Fruit fly (Drosophila melanogaster) whole organism, embryonic: ENCODE data around the gene CG34171.

Source experiments
- Antp ChIP-seq: fragments of 200-800 bp; sonication (Bioruptor generic); optimal IDR thresholded peaks from 3 replicates; lab custom pipeline; 2016; ENCODE audit warnings: missing biosample characterization, missing genetic modification characterization
- BEAF-32 ChIP-seq: fragments of 200-800 bp; sonication (Bioruptor generic); optimal IDR thresholded peaks from 3 replicates; lab custom pipeline; 2017; ENCODE audit warnings: missing biosample characterization, missing genetic modification characterization, mild to moderate bottlenecking, moderate library complexity, missing genetic modification reagents
- CG10147 ChIP-seq: fragments of 200-800 bp; sonication (Bioruptor generic); optimal IDR thresholded peaks from 2 replicates; lab custom pipeline; 2019; ENCODE audit warnings: missing biosample characterization, mild to moderate bottlenecking, missing genetic modification characterization, moderate library complexity
- CG10274 ChIP-seq: fragments of 200-800 bp; sonication (Bioruptor generic); optimal IDR thresholded peaks from 3 replicates; lab custom pipeline; 2017; ENCODE audit warnings: missing biosample characterization, mild to moderate bottlenecking, missing genetic modification characterization
- CG10431 ChIP-seq: fragments of 200-800 bp; sonication (Bioruptor generic); optimal IDR thresholded peaks from 3 replicates; lab custom pipeline; 2018; ENCODE audit warnings: missing biosample characterization, mild to moderate bottlenecking, missing genetic modification characterization
- CG11085 ChIP-seq: fragments of 200-800 bp; sonication (Bioruptor generic); IDR thresholded peaks from 2 replicates; pipeline ENCODE4 v1.3.6; 2022; ENCODE audit warnings: missing biosample characterization, missing genetic modification characterization
- CG12155 ChIP-seq: fragments of 200-800 bp; sonication (Bioruptor generic); optimal IDR thresholded peaks from 3 replicates; lab custom pipeline; 2016; ENCODE audit warnings: missing biosample characterization, missing genetic modification characterization
- CG1529 ChIP-seq: fragments of 200-800 bp; sonication (Bioruptor generic); optimal IDR thresholded peaks from 3 replicates; lab custom pipeline; 2018; ENCODE audit warnings: missing biosample characterization, missing genetic modification characterization
- CG1602 ChIP-seq: fragments of 200-800 bp; sonication (Bioruptor generic); optimal IDR thresholded peaks from 3 replicates; lab custom pipeline; 2016; ENCODE audit warnings: missing biosample characterization, missing genetic modification characterization
- CG1647 ChIP-seq: fragments of 200-800 bp; sonication (Bioruptor generic); optimal IDR thresholded peaks from 3 replicates; lab custom pipeline; 2016; ENCODE audit warnings: missing biosample characterization, missing genetic modification characterization
- CG16863 ChIP-seq: fragments of 200-800 bp; sonication (Bioruptor generic); optimal IDR thresholded peaks from 3 replicates; lab custom pipeline; 2016; ENCODE audit warnings: missing biosample characterization, missing genetic modification characterization
- CG17568 ChIP-seq: fragments of 200-800 bp; sonication (Bioruptor generic); optimal IDR thresholded peaks from 2 replicates; lab custom pipeline; 2018; ENCODE audit warnings: missing biosample characterization, mild to moderate bottlenecking, missing genetic modification characterization, moderate library complexity
- CG2875 ChIP-seq: fragments of 200-800 bp; sonication (Bioruptor generic); optimal IDR thresholded peaks from 2 replicates; lab custom pipeline; 2017; ENCODE audit warnings: missing biosample characterization, mild to moderate bottlenecking, missing genetic modification characterization, missing genetic modification reagents
- CG3065 ChIP-seq: fragments of 200-800 bp; sonication (Bioruptor generic); optimal IDR thresholded peaks from 2 replicates; lab custom pipeline; 2016; ENCODE audit warnings: missing biosample characterization, missing genetic modification characterization
- CG32767 ChIP-seq: fragments of 200-800 bp; sonication (Bioruptor generic); IDR thresholded peaks from 2 replicates; pipeline ENCODE4 v1.3.6; 2022; ENCODE audit warnings: missing biosample characterization, missing genetic modification characterization
- CG3407 ChIP-seq: fragments of 200-800 bp; sonication (Bioruptor generic); optimal IDR thresholded peaks from 2 replicates; lab custom pipeline; 2018; ENCODE audit warnings: missing biosample characterization, mild to moderate bottlenecking, missing genetic modification characterization
- CG6765 ChIP-seq: fragments of 200-800 bp; sonication (Bioruptor generic); optimal IDR thresholded peaks from 3 replicates; lab custom pipeline; 2017; ENCODE audit warnings: missing biosample characterization, mild to moderate bottlenecking, missing genetic modification characterization
- CG6791 ChIP-seq: fragments of 200-800 bp; sonication (Bioruptor generic); IDR thresholded peaks from 3 replicates; pipeline ENCODE4 v1.3.6; 2022; ENCODE audit warnings: missing biosample characterization, missing genetic modification characterization; ENCODE audit not compliant: partially characterized antibody
- CG9817 ChIP-seq: fragments of 200-800 bp; sonication (Bioruptor generic); optimal IDR thresholded peaks from 2 replicates; lab custom pipeline; 2018; ENCODE audit warnings: missing biosample characterization, mild to moderate bottlenecking, missing genetic modification characterization, moderate library complexity
- Dfd ChIP-seq, 2 experiments: fragments of >200 bp; optimal IDR thresholded peaks; 2 replicates each; lab custom pipeline; 2017; ENCODE audit warnings: missing biosample characterization in 2 of 2, missing genetic modification characterization in 2 of 2
- Dll ChIP-seq: fragments of 200-800 bp; sonication (Bioruptor generic); IDR thresholded peaks from 4 replicates; pipeline ENCODE4 v1.3.6; 2022; ENCODE audit warnings: missing biosample characterization, missing genetic modification characterization; ENCODE audit not compliant: partially characterized antibody
- Dp ChIP-seq: fragments of 200-800 bp; sonication (Bioruptor generic); optimal IDR thresholded peaks from 2 replicates; lab custom pipeline; 2018; ENCODE audit warnings: missing biosample characterization, mild to moderate bottlenecking, missing genetic modification characterization, moderate library complexity
- ERR ChIP-seq: fragments of 200-800 bp; sonication (Bioruptor generic); optimal IDR thresholded peaks from 2 replicates; lab custom pipeline; 2016; ENCODE audit warnings: missing biosample characterization, missing genetic modification characterization
- Ets65A ChIP-seq: fragments of 200-800 bp; sonication (Bioruptor generic); peaks from one replicate; lab custom pipeline; 2016; ENCODE audit warnings: missing biosample characterization, missing genetic modification characterization
- HmgD ChIP-seq: fragments of 200-800 bp; sonication (Bioruptor generic); optimal IDR thresholded peaks from 3 replicates; lab custom pipeline; 2016; ENCODE audit warnings: missing biosample characterization, missing genetic modification characterization
- Max ChIP-seq: fragments of 200-800 bp; sonication (Bioruptor generic); optimal IDR thresholded peaks from 2 replicates; lab custom pipeline; 2016; ENCODE audit warnings: missing biosample characterization, mild to moderate bottlenecking, missing genetic modification characterization
- Meics ChIP-seq: fragments of 200-800 bp; sonication (Bioruptor generic); optimal IDR thresholded peaks from 2 replicates; lab custom pipeline; 2017; ENCODE audit warnings: missing biosample characterization, mild to moderate bottlenecking, missing genetic modification characterization
- Mrtf ChIP-seq: fragments of 200-800 bp; sonication (Bioruptor generic); IDR thresholded peaks from 3 replicates; pipeline ENCODE4 v1.3.6; 2022; ENCODE audit warnings: missing biosample characterization, missing genetic modification characterization
- NFAT ChIP-seq: fragments of 200-800 bp; sonication (Bioruptor generic); IDR thresholded peaks from 2 replicates; pipeline ENCODE4 v1.3.6; 2022; ENCODE audit warnings: missing biosample characterization, missing genetic modification characterization
- Six4 ChIP-seq: fragments of 200-800 bp; sonication (Bioruptor generic); optimal IDR thresholded peaks from 2 replicates; lab custom pipeline; 2016; ENCODE audit warnings: missing biosample characterization, missing genetic modification characterization
- Sry-β ChIP-seq: fragments of 200-800 bp; sonication (Bioruptor generic); optimal IDR thresholded peaks from 2 replicates; lab custom pipeline; 2018; ENCODE audit warnings: missing biosample characterization, mild to moderate bottlenecking, missing genetic modification characterization, moderate library complexity
- Stat92E ChIP-seq, 3 experiments: fragments of >200 bp in 2 of 3; fragments of 200-800 bp in 1 of 3; sonication (Bioruptor generic) in 1 of 3; optimal IDR thresholded peaks; 2 replicates each; lab custom pipeline; 2017 to 2019; ENCODE audit warnings: missing biosample characterization in 3 of 3, missing genetic modification characterization in 3 of 3, mild to moderate bottlenecking in 1 of 3, moderate library complexity in 1 of 3
- TFAM ChIP-seq: fragments of 200-800 bp; sonication (Bioruptor generic); optimal IDR thresholded peaks from 2 replicates; lab custom pipeline; 2017; ENCODE audit warnings: missing biosample characterization, missing genetic modification characterization, inconsistent platforms
- aop ChIP-seq: fragments of 200-800 bp; sonication (Bioruptor generic); IDR thresholded peaks from 2 replicates; pipeline ENCODE4 v1.3.6; 2022; ENCODE audit warnings: missing biosample characterization, missing genetic modification characterization
- cato ChIP-seq: fragments of 200-800 bp; sonication (Bioruptor generic); optimal IDR thresholded peaks from 2 replicates; lab custom pipeline; 2016; ENCODE audit warnings: missing biosample characterization, missing genetic modification characterization, borderline replicate concordance
- cg ChIP-seq: fragments of 200-800 bp; sonication (Bioruptor generic); optimal IDR thresholded peaks from 3 replicates; lab custom pipeline; 2019; ENCODE audit warnings: missing biosample characterization, mild to moderate bottlenecking, missing genetic modification characterization, moderate library complexity
- crc ChIP-seq: fragments of 200-800 bp; sonication (Bioruptor generic); optimal IDR thresholded peaks from 2 replicates; lab custom pipeline; 2016; ENCODE audit warnings: missing biosample characterization, missing genetic modification characterization
- da ChIP-seq: fragments of 200-800 bp; sonication (Bioruptor generic); optimal IDR thresholded peaks from 2 replicates; lab custom pipeline; 2016; ENCODE audit warnings: missing biosample characterization, missing genetic modification characterization
- dan ChIP-seq: fragments of 200-800 bp; sonication (Bioruptor generic); IDR thresholded peaks from 2 replicates; pipeline ENCODE4 v1.3.6; 2022; ENCODE audit warnings: missing biosample characterization, missing genetic modification characterization
- dati ChIP-seq: fragments of 200-800 bp; sonication (Bioruptor generic); IDR thresholded peaks from 2 replicates; pipeline ENCODE4 v1.3.6; 2022; ENCODE audit warnings: missing biosample characterization, missing genetic modification characterization
- dm ChIP-seq: fragments of 200-800 bp; sonication (Bioruptor generic); optimal IDR thresholded peaks from 3 replicates; lab custom pipeline; 2016; ENCODE audit warnings: missing biosample characterization, missing genetic modification characterization
- fd3F ChIP-seq: fragments of 200-800 bp; sonication (Bioruptor generic); optimal IDR thresholded peaks from 2 replicates; lab custom pipeline; 2018; ENCODE audit warnings: missing biosample characterization, mild to moderate bottlenecking, missing genetic modification characterization, moderate library complexity
- fru ChIP-seq: fragments of >200 bp; optimal IDR thresholded peaks from 2 replicates; lab custom pipeline; 2017
- jigr1 ChIP-seq: fragments of 200-800 bp; sonication (Bioruptor generic); IDR thresholded peaks from 3 replicates; pipeline ENCODE4 v1.3.6; 2022; ENCODE audit warnings: missing biosample characterization, missing genetic modification characterization
- kay ChIP-seq: fragments of 200-800 bp; sonication (Bioruptor generic); optimal IDR thresholded peaks from 2 replicates; lab custom pipeline; 2016; ENCODE audit warnings: missing biosample characterization, missing genetic modification characterization
- kni ChIP-seq: fragments of 200-800 bp; sonication (Bioruptor generic); optimal IDR thresholded peaks from 3 replicates; lab custom pipeline; 2017; ENCODE audit warnings: mild to moderate bottlenecking, missing biosample characterization, missing genetic modification reagents, missing genetic modification characterization
- luna ChIP-seq: fragments of 200-800 bp; sonication (Bioruptor generic); optimal IDR thresholded peaks from 2 replicates; lab custom pipeline; 2016; ENCODE audit warnings: missing biosample characterization, missing genetic modification characterization
- oc ChIP-seq: fragments of 200-800 bp; sonication (Bioruptor generic); optimal IDR thresholded peaks from 2 replicates; lab custom pipeline; 2018; ENCODE audit warnings: missing biosample characterization, mild to moderate bottlenecking, missing genetic modification characterization, moderate library complexity
- psq ChIP-seq: fragments of 200-800 bp; sonication (Bioruptor generic); optimal IDR thresholded peaks from 2 replicates; lab custom pipeline; 2017; ENCODE audit warnings: missing biosample characterization, missing genetic modification characterization
- stwl ChIP-seq: fragments of 200-800 bp; sonication (Bioruptor generic); optimal IDR thresholded peaks from 3 replicates; lab custom pipeline; 2018; ENCODE audit warnings: missing biosample characterization, mild to moderate bottlenecking, missing genetic modification characterization, moderate library complexity
- tx ChIP-seq: fragments of 200-800 bp; sonication (Bioruptor generic); optimal IDR thresholded peaks from 2 replicates; lab custom pipeline; 2016; ENCODE audit warnings: missing biosample characterization, missing genetic modification characterization
- zen ChIP-seq: fragments of 200-800 bp; sonication (Bioruptor generic); optimal IDR thresholded peaks from 3 replicates; lab custom pipeline; 2018; ENCODE audit warnings: missing biosample characterization, mild to moderate bottlenecking, missing genetic modification characterization, moderate library complexity

The CG34171 gene

dm6 chr2L:18377109-18377508 is 1.3 kb upstream of the CG34171 start (continued):
- TF ChIP-seq aop (GFP tag; lab: Robert Waterston, UW) (no peak), da (GFP tag; lab: Kevin White, UChicago) (no peak), CG10274 (GFP tag; lab: Kevin White, UChicago) (no peak), dati (GFP tag; lab: Robert Waterston, UW) (no peak), CG1602 (GFP tag; lab: Kevin White, UChicago) (no peak), fd3F (GFP tag; lab: Kevin White, UChicago) (no peak), zen (tag; lab: Kevin White, UChicago) (no peak), CG3065 (no peak), ERR (GFP tag; lab: Kevin White, UChicago) (peak; percentile 31), Dp (GFP tag; lab: Kevin White, UChicago) (no peak), kni (GFP tag; lab: Kevin White, UChicago) (no peak), cato (GFP tag; lab: Kevin White, UChicago) (no peak), CG1529 (GFP tag; lab: Kevin White, UChicago) (no peak), Meics (GFP tag; lab: Kevin White, UChicago) (peak; percentile 61), tx (peak; percentile 23), jigr1 (GFP tag; lab: Robert Waterston, UW) (peak; percentile 31; the same call in 1 of the 3 replicates), CG10147 (GFP tag; lab: Kevin White, UChicago) (peak; percentile 5), Six4 (GFP tag; lab: Kevin White, UChicago) (no peak), Mrtf (GFP tag; lab: Robert Waterston, UW) (0 out of 3 replicates have a peak, but pooled peaks have one; percentile 38), stwl (tag; lab: Kevin White, UChicago) (no peak), CG11085 (GFP tag; lab: Robert Waterston, UW) (no peak), psq (GFP tag; lab: Kevin White, UChicago) (no peak), CG9817 (tag; lab: Kevin White, UChicago) (peak; percentile 32), fru (lab: Kevin White, UChicago) (no peak), CG12155 (GFP tag; lab: Kevin White, UChicago) (no peak), Stat92E (GFP tag; optimal IDR thresholded peaks at IDR 0.05; lab: Kevin White, UChicago) (no peak), CG16863 (peak; percentile 44), CG1647 (GFP tag; lab: Kevin White, UChicago) (peak; percentile 7), CG2875 (GFP tag; lab: Kevin White, UChicago) (no peak), Max (no peak), NFAT (GFP tag; lab: Robert Waterston, UW) (no peak), BEAF-32 (GFP tag; lab: Kevin White, UChicago) (no peak), CG6791 (no peak), Sry-β (GFP tag; lab: Kevin White, UChicago) (no peak), cg (GFP tag; lab: Kevin White, UChicago) (no peak), HmgD (no peak), CG10431 (GFP tag; lab: Kevin White, UChicago) (no peak), Dfd (GFP tag; optimal IDR thresholded peaks at IDR 0.05; lab: Kevin White, UChicago) (no peak), CG6765 (GFP tag; lab: Kevin White, UChicago) (no peak), oc (no peak), CG32767 (no peak), kay (no peak), Dll (GFP tag; lab: Robert Waterston, UW) (no peak), dm (GFP tag; lab: Kevin White, UChicago) (no peak), crc (GFP tag; lab: Kevin White, UChicago) (no peak), Ets65A (GFP tag; lab: Kevin White, UChicago) (peak; percentile 93), CG3407 (GFP tag; lab: Kevin White, UChicago) (no peak), dan (no peak), TFAM (GFP tag; lab: Kevin White, UChicago) (no peak), CG17568 (GFP tag; lab: Kevin White, UChicago) (peak; percentile 17), luna (no peak), Antp (peak; percentile 12)
